Worm (Caenorhabditis elegans): ENCODE measurements around the gene R144.13.
"Not testable (repeated sequence)": the region's sequence is repeated elsewhere in the genome, so short reads cannot be mapped to it uniquely, and the experiment has no call there.

Gene R144.13

DNA sequence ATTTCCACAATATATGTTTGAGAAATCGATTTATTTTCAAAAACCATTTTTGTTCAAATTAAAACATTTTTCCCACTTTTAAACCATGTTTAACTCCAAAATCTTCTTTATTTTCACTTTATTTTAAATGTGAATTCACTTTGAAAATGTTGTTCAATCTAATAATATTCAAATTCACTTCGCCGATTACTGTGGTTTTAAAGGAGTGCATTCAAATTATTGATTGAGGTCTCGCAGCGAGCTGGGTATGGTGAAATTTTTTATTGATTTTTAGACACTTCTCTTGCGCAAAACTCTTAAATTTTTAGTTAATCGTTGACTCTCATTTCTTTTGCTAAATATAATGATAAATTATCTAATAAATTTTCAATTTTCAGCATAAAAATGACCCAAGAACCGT is 24.7 kb downstream of the R144.13 start, which contains the start of gene C45G9.5:
C45G9.5 (plus strand) TSS at position 378 of the 400 bp plus-strand sequence.
- no peak for TF ChIP-seq nhr-28 (tag; optimal IDR thresholded peaks at IDR 0.05)
- TF ChIP-seq nhr-12 (tag; optimal IDR thresholded peaks at IDR 0.05): no peak
- no peak for TF ChIP-seq elt-2 (tag; optimal IDR thresholded peaks at IDR 0.05)
- TF ChIP-seq nhr-11 (tag; optimal IDR thresholded peaks at IDR 0.05): no peak
- no peak for TF ChIP-seq mml-1 (tag; optimal IDR thresholded peaks at IDR 0.05)
- no peak for TF ChIP-seq tbx-2 (tag; optimal IDR thresholded peaks at IDR 0.05)
- no peak for TF ChIP-seq ZK546.5 (tag; optimal IDR thresholded peaks at IDR 0.05)
- no peak for TF ChIP-seq ztf-11 (tag; optimal IDR thresholded peaks at IDR 0.05)
- TF ChIP-seq ztf-4 (tag; optimal IDR thresholded peaks at IDR 0.05): no peak
- no peak for TF ChIP-seq nfya-1 (tag; optimal IDR thresholded peaks at IDR 0.05; ENCODE audit: insufficient read depth)
- no peak for TF ChIP-seq egl-5 (tag; optimal IDR thresholded peaks at IDR 0.05)
- no peak for TF ChIP-seq zag-1 (tag; optimal IDR thresholded peaks at IDR 0.05)
- TF ChIP-seq hmg-11 (tag; optimal IDR thresholded peaks at IDR 0.05): no peak
- TF ChIP-seq nhr-25 (tag; optimal IDR thresholded peaks at IDR 0.05): no peak
- no peak for TF ChIP-seq snpc-4 (tag; optimal IDR thresholded peaks at IDR 0.05)
- no peak for TF ChIP-seq fkh-2 (tag; optimal IDR thresholded peaks at IDR 0.05)
- TF ChIP-seq nhr-43 (tag; optimal IDR thresholded peaks at IDR 0.05; ENCODE audit: poor library complexity, severe bottlenecking): no peak
- no peak for TF ChIP-seq R02D3.7 (tag; optimal IDR thresholded peaks at IDR 0.05)
- TF ChIP-seq ceh-16 (tag; optimal IDR thresholded peaks at IDR 0.05): no peak
- TF ChIP-seq lsy-12 (tag; optimal IDR thresholded peaks at IDR 0.05): no peak

DNA sequence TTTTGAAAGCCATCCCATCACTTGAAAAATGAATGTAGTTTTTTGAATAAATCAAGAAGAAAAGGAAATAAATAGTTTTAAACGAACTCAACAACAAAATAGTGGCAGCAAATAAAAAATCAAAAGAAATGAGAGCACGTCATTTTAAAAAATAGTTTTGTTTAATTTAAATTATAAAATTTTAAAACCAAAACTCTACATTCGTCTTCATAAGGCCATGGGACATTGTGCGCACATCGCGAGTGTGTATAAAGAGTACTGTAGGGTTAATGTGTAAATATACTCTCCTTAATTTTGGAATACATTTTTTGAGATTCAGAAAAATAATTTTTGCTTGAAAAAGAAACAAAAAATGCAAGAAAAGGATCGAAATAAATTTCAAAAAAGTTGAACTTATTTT is 28.9 kb downstream of the R144.13 start, which contains the start of gene C45G9.15:
C45G9.15 (minus strand) TSS at position 101 of the 400 bp plus-strand sequence.
- TF ChIP-seq ztf-4 (tag; optimal IDR thresholded peaks at IDR 0.05) (no peak), nhr-76 (tag; optimal IDR thresholded peaks at IDR 0.05) (no peak), hmg-11 (tag; optimal IDR thresholded peaks at IDR 0.05) (no peak), nfya-1 (tag; optimal IDR thresholded peaks at IDR 0.05; ENCODE audit: insufficient read depth) (no peak), eor-1 (tag; optimal IDR thresholded peaks at IDR 0.05) (no peak), sea-2 (GFP tag; optimal IDR thresholded peaks at IDR 0.05) (no peak), nhr-28 (tag; optimal IDR thresholded peaks at IDR 0.05) (no peak), snpc-4 (tag; optimal IDR thresholded peaks at IDR 0.05) (no peak), elt-3 (tag; optimal IDR thresholded peaks at IDR 0.05) (no peak), pha-4 (tag; optimal IDR thresholded peaks at IDR 0.05) (no peak), fkh-2 (tag; optimal IDR thresholded peaks at IDR 0.05) (no peak)

DNA sequence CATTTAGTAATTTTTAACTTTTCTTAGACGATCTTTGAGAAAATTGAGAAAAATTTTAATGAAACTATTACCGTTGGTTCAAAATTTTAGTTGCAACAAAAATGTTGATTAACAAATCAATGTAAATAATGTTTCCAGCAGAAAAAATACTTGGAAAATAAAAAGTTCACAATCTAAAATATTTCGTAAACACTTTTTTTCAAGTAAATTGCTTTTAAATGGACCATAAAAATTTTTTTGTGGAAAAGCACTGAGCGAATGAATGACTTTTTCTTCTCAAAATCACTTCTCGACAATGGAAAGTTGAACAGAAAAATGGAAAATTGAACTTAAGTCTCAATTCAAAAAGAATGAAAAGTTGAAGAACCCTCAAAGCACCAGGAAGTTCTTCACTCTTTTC is 30.5 kb downstream of the R144.13 start, which contains the start of gene C45G9.8:
C45G9.8 (minus strand) TSS at position 101 of the 400 bp plus-strand sequence.
- no peak for TF ChIP-seq fos-1 (tag; optimal IDR thresholded peaks at IDR 0.05)

DNA sequence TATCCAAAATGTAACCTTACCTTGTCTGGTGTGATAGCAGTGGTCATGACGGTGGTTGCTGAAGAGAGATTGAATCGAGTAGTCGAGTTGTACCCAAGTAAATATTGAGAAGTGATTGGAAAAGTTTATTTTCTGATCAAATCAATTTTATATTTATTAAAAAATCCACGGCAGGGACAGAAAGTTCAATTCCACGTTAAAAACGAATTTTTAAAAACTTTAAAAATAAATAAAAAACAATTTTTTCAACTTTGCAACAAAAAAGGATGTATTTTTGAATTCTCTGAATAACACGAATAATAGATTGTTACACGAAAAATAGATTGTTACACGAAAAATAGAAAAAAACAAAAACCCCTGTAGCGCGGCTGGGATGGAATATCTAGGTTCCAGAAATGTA is 32.6 kb downstream of the R144.13 start, which contains the start of gene C45G9.9:
C45G9.9 (minus strand) TSS at position 101 of the 400 bp plus-strand sequence.
- not testable (repeated sequence) for TF ChIP-seq fkh-2 (tag; optimal IDR thresholded peaks at IDR 0.05); ama-1 (optimal IDR thresholded peaks at IDR 0.05); nhr-25 (tag; optimal IDR thresholded peaks at IDR 0.05)

DNA sequence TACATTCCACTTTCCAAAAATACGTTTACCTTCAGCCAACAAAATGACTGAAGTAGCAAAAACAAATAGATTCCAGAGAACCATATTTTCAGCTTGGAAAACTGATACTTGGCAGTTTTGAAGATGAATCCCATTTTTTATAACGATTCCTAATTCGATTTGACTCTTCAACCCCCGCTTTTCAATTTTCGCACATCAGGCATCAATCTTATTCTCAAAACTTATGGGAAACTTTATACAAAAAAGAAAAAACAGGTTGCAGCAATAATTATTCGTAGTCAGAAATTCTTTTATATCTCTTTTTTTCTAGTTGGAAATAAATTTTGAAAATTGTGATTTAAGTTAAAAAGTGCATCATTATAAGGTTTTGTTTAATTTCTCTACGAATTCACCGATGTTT is 38.7 kb downstream of the R144.13 start, which contains the start of gene C45G9.10:
C45G9.10 (minus strand) TSS at position 101 of the 400 bp plus-strand sequence.
- TF ChIP-seq R02D3.7 (tag; optimal IDR thresholded peaks at IDR 0.05) (no peak), fos-1 (tag; optimal IDR thresholded peaks at IDR 0.05) (no peak), elt-2 (tag; optimal IDR thresholded peaks at IDR 0.05) (no peak), nhr-77 (tag; optimal IDR thresholded peaks at IDR 0.05) (no peak), pqm-1 (tag; optimal IDR thresholded peaks at IDR 0.05) (no peak), nhr-28 (tag; optimal IDR thresholded peaks at IDR 0.05) (no peak), sea-2 (GFP tag; optimal IDR thresholded peaks at IDR 0.05) (no peak), snpc-4 (tag; optimal IDR thresholded peaks at IDR 0.05) (no peak)

DNA sequence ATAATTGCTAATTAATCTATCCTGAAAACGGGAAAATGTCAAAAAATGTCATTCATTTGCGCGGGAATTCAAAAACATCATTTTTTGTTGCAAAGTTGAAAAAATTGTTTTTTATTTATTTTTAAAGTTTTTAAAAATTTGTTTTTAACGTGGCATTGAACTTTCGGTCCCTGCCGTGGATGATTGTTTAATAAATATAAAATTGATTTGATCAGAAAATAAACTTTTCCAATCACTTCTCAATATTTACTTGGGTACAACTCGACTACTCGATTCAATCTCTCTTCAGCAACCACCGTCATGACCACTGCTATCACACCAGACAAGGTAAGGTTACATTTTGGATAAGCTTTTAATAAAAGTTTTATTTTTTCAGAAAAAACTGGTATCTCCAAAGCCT is 39.3 kb downstream of the R144.13 start, which contains the start of gene C45G9.4:
C45G9.4 (plus strand) TSS at position 301 of the 400 bp plus-strand sequence.
- TF ChIP-seq daf-12, lsy-12, ZK546.5 (tag; optimal IDR thresholded peaks at IDR 0.05): not testable (repeated sequence)
